Fruit fly (Drosophila melanogaster) whole organism, embryonic: ENCODE data around the gene Gr61a.

Experiments
- CG10147 ChIP-seq: fragments of 200-800 bp; sonication (Bioruptor generic); optimal IDR thresholded peaks from 2 replicates; lab custom pipeline; 2019; ENCODE audit warnings: missing biosample characterization, mild to moderate bottlenecking, missing genetic modification characterization, moderate library complexity
- CG10209 ChIP-seq: fragments of 200-800 bp; sonication (Bioruptor generic); optimal IDR thresholded peaks from 3 replicates; lab custom pipeline; 2017; ENCODE audit warnings: missing biosample characterization, mild to moderate bottlenecking, missing genetic modification characterization, missing genetic modification reagents
- CG10321 ChIP-seq: fragments of 200-800 bp; sonication (Bioruptor generic); IDR thresholded peaks from 2 replicates; pipeline ENCODE4 v1.3.6; 2022; ENCODE audit warnings: missing biosample characterization, missing genetic modification characterization
- CG10431 ChIP-seq: fragments of 200-800 bp; sonication (Bioruptor generic); optimal IDR thresholded peaks from 3 replicates; lab custom pipeline; 2018; ENCODE audit warnings: missing biosample characterization, mild to moderate bottlenecking, missing genetic modification characterization
- CG11696 ChIP-seq: fragments of 200-800 bp; sonication (Bioruptor generic); IDR thresholded peaks from 2 replicates; pipeline ENCODE4 v1.3.6; 2022; ENCODE audit warnings: missing biosample characterization, missing genetic modification characterization
- CG11723 ChIP-seq: fragments of 200-800 bp; sonication (Bioruptor generic); optimal IDR thresholded peaks from 2 replicates; lab custom pipeline; 2017; ENCODE audit warnings: missing biosample characterization, mild to moderate bottlenecking, missing genetic modification characterization
- CG15011 ChIP-seq: fragments of 200-800 bp; sonication (Bioruptor generic); optimal IDR thresholded peaks from 3 replicates; lab custom pipeline; 2018; ENCODE audit warnings: missing biosample characterization, mild to moderate bottlenecking, missing genetic modification characterization
- CG16815 ChIP-seq: fragments of 200-800 bp; sonication (Bioruptor generic); optimal IDR thresholded peaks from 3 replicates; lab custom pipeline; 2017; ENCODE audit warnings: missing biosample characterization, mild to moderate bottlenecking, missing genetic modification characterization
- CG17359 ChIP-seq: fragments of 200-800 bp; sonication (Bioruptor generic); optimal IDR thresholded peaks from 3 replicates; lab custom pipeline; 2018; ENCODE audit warnings: missing biosample characterization, mild to moderate bottlenecking, missing genetic modification characterization, moderate library complexity
- CG17361 ChIP-seq: fragments of 200-800 bp; sonication (Bioruptor generic); IDR thresholded peaks from 3 replicates; pipeline ENCODE4 v1.3.6; 2022; ENCODE audit warnings: missing biosample characterization, missing genetic modification characterization
- CG18476 ChIP-seq: fragments of 200-800 bp; sonication (Bioruptor generic); optimal IDR thresholded peaks from 2 replicates; lab custom pipeline; 2016; ENCODE audit warnings: missing biosample characterization, mild to moderate bottlenecking, missing genetic modification characterization
- CG3407 ChIP-seq: fragments of 200-800 bp; sonication (Bioruptor generic); optimal IDR thresholded peaks from 2 replicates; lab custom pipeline; 2018; ENCODE audit warnings: missing biosample characterization, mild to moderate bottlenecking, missing genetic modification characterization
- CG3847 ChIP-seq: fragments of 200-800 bp; sonication (Bioruptor generic); IDR thresholded peaks from 2 replicates; pipeline ENCODE4 v1.3.6; 2022; ENCODE audit warnings: missing biosample characterization, missing genetic modification characterization
- CG5953 ChIP-seq: fragments of 200-800 bp; sonication (Bioruptor generic); IDR thresholded peaks from 2 replicates; pipeline ENCODE4 v1.3.6; 2022; ENCODE audit warnings: missing biosample characterization, missing genetic modification characterization
- CG6175 ChIP-seq: fragments of 200-800 bp; sonication (Bioruptor generic); IDR thresholded peaks from 3 replicates; pipeline ENCODE4 v1.3.6; 2022; ENCODE audit warnings: missing biosample characterization, missing genetic modification characterization
- CG7357 ChIP-seq: fragments of 200-800 bp; sonication (Bioruptor generic); IDR thresholded peaks from 3 replicates; pipeline ENCODE4 v1.3.6; 2022; ENCODE audit warnings: missing biosample characterization, missing genetic modification characterization
- CG8281 ChIP-seq: fragments of 200-800 bp; sonication (Bioruptor generic); optimal IDR thresholded peaks from 2 replicates; lab custom pipeline; 2018; ENCODE audit warnings: missing biosample characterization, mild to moderate bottlenecking, missing genetic modification characterization, moderate library complexity
- CG9215 ChIP-seq: fragments of 200-800 bp; sonication (Bioruptor generic); IDR thresholded peaks from 2 replicates; pipeline ENCODE4 v1.3.6; 2022; ENCODE audit warnings: missing biosample characterization, missing genetic modification characterization
- D19A ChIP-seq: fragments of 200-800 bp; optimal IDR thresholded peaks from 3 replicates; lab custom pipeline; 2019; ENCODE audit warnings: missing biosample characterization, mild to moderate bottlenecking, missing genetic modification characterization, moderate library complexity
- Dip2 ChIP-seq: fragments of 200-800 bp; sonication (Bioruptor generic); IDR thresholded peaks from 2 replicates; pipeline ENCODE4 v1.3.6; 2022; ENCODE audit warnings: missing biosample characterization, missing genetic modification characterization
- H2.0 ChIP-seq: fragments of 200-800 bp; sonication (Bioruptor generic); IDR thresholded peaks from 2 replicates; pipeline ENCODE4 v1.3.6; 2022; ENCODE audit warnings: missing biosample characterization, missing genetic modification characterization
- Hey ChIP-seq: fragments of 200-800 bp; sonication (Bioruptor generic); optimal IDR thresholded peaks from 3 replicates; lab custom pipeline; 2018; ENCODE audit warnings: missing biosample characterization, mild to moderate bottlenecking, missing genetic modification characterization
- HmgD ChIP-seq: fragments of 200-800 bp; sonication (Bioruptor generic); optimal IDR thresholded peaks from 3 replicates; lab custom pipeline; 2016; ENCODE audit warnings: missing biosample characterization, missing genetic modification characterization
- MESR4 ChIP-seq: fragments of 200-800 bp; sonication (Bioruptor generic); optimal IDR thresholded peaks from 2 replicates; lab custom pipeline; 2018; ENCODE audit warnings: missing biosample characterization, mild to moderate bottlenecking, missing genetic modification characterization, moderate library complexity
- Mes4 ChIP-seq: fragments of 200-800 bp; sonication (Bioruptor generic); optimal IDR thresholded peaks from 2 replicates; lab custom pipeline; 2016; ENCODE audit warnings: missing biosample characterization, missing genetic modification characterization
- NC2α ChIP-seq: fragments of 200-800 bp; sonication (Bioruptor generic); optimal IDR thresholded peaks from 2 replicates; lab custom pipeline; 2016; ENCODE audit warnings: missing biosample characterization, missing genetic modification characterization
- Nf-YC ChIP-seq: fragments of 200-800 bp; optimal IDR thresholded peaks from 3 replicates; lab custom pipeline; 2019; ENCODE audit warnings: missing biosample characterization, mild to moderate bottlenecking, missing genetic modification characterization, moderate library complexity
- Oaz ChIP-seq: fragments of 200-800 bp; sonication (Bioruptor generic); IDR thresholded peaks from 2 replicates; pipeline ENCODE4 v1.3.6; 2022; ENCODE audit warnings: missing biosample characterization, missing genetic modification characterization
- Ravus ChIP-seq: fragments of 200-800 bp; sonication (Bioruptor generic); IDR thresholded peaks from 2 replicates; pipeline ENCODE4 v1.3.6; 2022; ENCODE audit warnings: missing biosample characterization, missing genetic modification characterization
- Sry-β ChIP-seq: fragments of 200-800 bp; sonication (Bioruptor generic); optimal IDR thresholded peaks from 2 replicates; lab custom pipeline; 2018; ENCODE audit warnings: missing biosample characterization, mild to moderate bottlenecking, missing genetic modification characterization, moderate library complexity
- TFAM ChIP-seq: fragments of 200-800 bp; sonication (Bioruptor generic); optimal IDR thresholded peaks from 2 replicates; lab custom pipeline; 2017; ENCODE audit warnings: missing biosample characterization, missing genetic modification characterization, inconsistent platforms
- bowl ChIP-seq: fragments of 200-800 bp; sonication (Bioruptor generic); IDR thresholded peaks from 2 replicates; pipeline ENCODE4 v1.3.6; 2022; ENCODE audit warnings: missing biosample characterization, missing genetic modification characterization
- crc ChIP-seq: fragments of 200-800 bp; sonication (Bioruptor generic); optimal IDR thresholded peaks from 2 replicates; lab custom pipeline; 2016; ENCODE audit warnings: missing biosample characterization, missing genetic modification characterization
- disco-r ChIP-seq: fragments of 200-800 bp; sonication (Bioruptor generic); optimal IDR thresholded peaks from 2 replicates; lab custom pipeline; 2016; ENCODE audit warnings: missing biosample characterization, missing genetic modification characterization
- esg ChIP-seq: fragments of 200-800 bp; sonication (Bioruptor generic); conservative IDR thresholded peaks from 2 replicates; pipeline ENCODE4 v1.3.6; 2022; ENCODE audit warnings: missing biosample characterization, missing genetic modification characterization
- eyg ChIP-seq: fragments of 200-800 bp; sonication (Bioruptor generic); optimal IDR thresholded peaks from 3 replicates; lab custom pipeline; 2016; ENCODE audit warnings: missing biosample characterization, missing genetic modification characterization
- fd102C ChIP-seq: fragments of 200-800 bp; sonication (Bioruptor generic); optimal IDR thresholded peaks from 2 replicates; lab custom pipeline; 2018; ENCODE audit warnings: missing biosample characterization, mild to moderate bottlenecking, missing genetic modification characterization, moderate library complexity
- gt ChIP-seq: fragments of 200-800 bp; sonication (Bioruptor generic); IDR thresholded peaks from 2 replicates; pipeline ENCODE4 v1.3.6; 2022; ENCODE audit warnings: missing biosample characterization, missing genetic modification characterization
- insv ChIP-seq, 2 experiments: fragments of 200-800 bp; sonication (Bioruptor generic); optimal IDR thresholded peaks; 3 replicates each; lab custom pipeline; 2016 to 2018; ENCODE audit warnings: missing biosample characterization in 2 of 2, missing genetic modification characterization in 2 of 2
- lov ChIP-seq, 2 experiments: fragments of 200-800 bp in 1 of 2; fragments of >200 bp in 1 of 2; sonication (Bioruptor generic) in 1 of 2; IDR thresholded peaks in 1 of 2; optimal IDR thresholded peaks in 1 of 2; 2 replicates in 1 of 2; 3 replicates in 1 of 2; pipeline versions ENCODE4 v1.3.6 to Lab custom; 2017 to 2022; ENCODE audit warnings: missing biosample characterization in 1 of 2, missing genetic modification characterization in 1 of 2
- nerfin-1 ChIP-seq: fragments of 200-800 bp; sonication (Bioruptor generic); optimal IDR thresholded peaks from 3 replicates; lab custom pipeline; 2019; ENCODE audit warnings: missing biosample characterization, mild to moderate bottlenecking, missing genetic modification characterization, moderate library complexity
- pnt ChIP-seq: fragments of 200-800 bp; sonication (Bioruptor generic); optimal IDR thresholded peaks from 3 replicates; lab custom pipeline; 2016; ENCODE audit warnings: missing biosample characterization, missing genetic modification characterization
- pros ChIP-seq: fragments of 200-800 bp; sonication (Bioruptor generic); optimal IDR thresholded peaks from 3 replicates; lab custom pipeline; 2019; ENCODE audit warnings: missing biosample characterization, mild to moderate bottlenecking, missing genetic modification characterization, moderate library complexity
- repo ChIP-seq: fragments of 200-800 bp; sonication (Bioruptor generic); optimal IDR thresholded peaks from 2 replicates; lab custom pipeline; 2016; ENCODE audit warnings: missing biosample characterization, missing genetic modification characterization
- slbo ChIP-seq: fragments of 200-800 bp; sonication (Bioruptor generic); IDR thresholded peaks from 2 replicates; pipeline ENCODE4 v1.3.6; 2022; ENCODE audit warnings: missing biosample characterization, missing genetic modification characterization
- ttk ChIP-seq: fragments of 200-800 bp; sonication (Bioruptor generic); IDR thresholded peaks from 2 replicates; pipeline ENCODE4 v2.1.2; 2022; ENCODE audit warnings: missing biosample characterization, missing genetic modification characterization
- wdn ChIP-seq: fragments of 200-800 bp; sonication (Bioruptor generic); IDR thresholded peaks from 2 replicates; pipeline ENCODE4 v1.3.6; 2022; ENCODE audit warnings: missing biosample characterization, missing genetic modification characterization
- wor ChIP-seq: fragments of 200-800 bp; sonication (Bioruptor generic); IDR thresholded peaks from 2 replicates; pipeline ENCODE4 v1.3.6; 2022; ENCODE audit warnings: missing biosample characterization, missing genetic modification characterization
- zen ChIP-seq: fragments of 200-800 bp; sonication (Bioruptor generic); optimal IDR thresholded peaks from 3 replicates; lab custom pipeline; 2018; ENCODE audit warnings: missing biosample characterization, mild to moderate bottlenecking, missing genetic modification characterization, moderate library complexity

The Gr61a gene

dm6 chr3L:832897-833857 is 8.1 kb upstream of the Gr61a start, which contains the start of gene Sf3b3 (continued):
- TF ChIP-seq CG11723: no peak
- peak; percentile 22; the same call in 1 of the 3 replicates for TF ChIP-seq CG7357
- no peak; the same call in 1 of the 2 replicates for TF ChIP-seq CG9215 (GFP tag; lab: Robert Waterston, UW)
- no peak for TF ChIP-seq ttk
- TF ChIP-seq CG5953: no peak
- no peak for TF ChIP-seq repo
- TF ChIP-seq nerfin-1 (tag; lab: Kevin White, UChicago): no peak
- no peak for TF ChIP-seq CG16815 (GFP tag; lab: Kevin White, UChicago)
- no peak for TF ChIP-seq Dip2 (GFP tag; lab: Robert Waterston, UW)
- no peak for TF ChIP-seq Nf-YC (tag; lab: Kevin White, UChicago)
- no peak for TF ChIP-seq fd102C (GFP tag; lab: Kevin White, UChicago)
- no peak for TF ChIP-seq CG6175 (GFP tag; lab: Robert Waterston, UW)
- no peak for TF ChIP-seq insv (GFP tag; optimal IDR thresholded peaks at IDR 0.05; lab: Kevin White, UChicago)
- TF ChIP-seq pros: no peak
- peak; percentile 2 for TF ChIP-seq D19A (tag; lab: Kevin White, UChicago)
- no peak for TF ChIP-seq esg (GFP tag; lab: Robert Waterston, UW)
- TF ChIP-seq eyg (GFP tag; lab: Kevin White, UChicago): no peak
- TF ChIP-seq crc: no peak
- TF ChIP-seq H2.0: no peak
- peak; percentile 81 for TF ChIP-seq Sry-β (GFP tag; lab: Kevin White, UChicago)
- no peak for TF ChIP-seq CG18476
- peak; percentile 47 for TF ChIP-seq slbo (GFP tag; lab: Robert Waterston, UW)
- no peak for TF ChIP-seq wdn
- TF ChIP-seq CG10431: no peak
- no peak for TF ChIP-seq HmgD (GFP tag; lab: Kevin White, UChicago)
- TF ChIP-seq CG17359 (tag; lab: Kevin White, UChicago): no peak
- no peak for TF ChIP-seq pnt
- no peak for TF ChIP-seq lov (optimal IDR thresholded peaks at IDR 0.05; lab: Kevin White, UChicago)
- TF ChIP-seq lov (GFP tag; IDR thresholded peaks at IDR 0.05; lab: Robert Waterston, UW): no peak
- TF ChIP-seq CG10147 (GFP tag; lab: Kevin White, UChicago): no peak
- TF ChIP-seq Hey (tag; lab: Kevin White, UChicago): no peak
- TF ChIP-seq CG17361 (GFP tag; lab: Robert Waterston, UW): peak; percentile 30; the same call in 1 of the 3 replicates
- no peak for TF ChIP-seq Oaz (GFP tag; lab: Robert Waterston, UW)
- TF ChIP-seq TFAM (GFP tag; lab: Kevin White, UChicago): no peak
- no peak for TF ChIP-seq CG10321 (GFP tag; lab: Robert Waterston, UW)
- TF ChIP-seq zen: peak; percentile 24
- TF ChIP-seq Ravus (GFP tag; lab: Robert Waterston, UW): no peak
- TF ChIP-seq MESR4 (GFP tag; lab: Kevin White, UChicago): peak; percentile 74
- no peak for TF ChIP-seq NC2α (GFP tag; lab: Kevin White, UChicago)
- no peak for TF ChIP-seq gt (GFP tag; lab: Robert Waterston, UW)
- TF ChIP-seq CG3407 (GFP tag; lab: Kevin White, UChicago): no peak
- TF ChIP-seq CG11696: 0 out of 2 replicates have a peak, but pooled peaks have one; percentile 35
- no peak for TF ChIP-seq Mes4 (GFP tag; lab: Kevin White, UChicago)
- TF ChIP-seq CG3847 (GFP tag; lab: Robert Waterston, UW): no peak
- TF ChIP-seq wor: no peak
- TF ChIP-seq CG8281 (tag; lab: Kevin White, UChicago): no peak
- TF ChIP-seq disco-r (GFP tag; lab: Kevin White, UChicago): no peak
- no peak for TF ChIP-seq CG15011 (GFP tag; lab: Kevin White, UChicago)
- TF ChIP-seq CG10209 (GFP tag; lab: Kevin White, UChicago): no peak
- no peak for TF ChIP-seq bowl (GFP tag; lab: Robert Waterston, UW)
